Fruit fly (Drosophila melanogaster) whole organism, adult: ENCODE measurements around the gene CG6163.
A peak's percentile ranks its signal among the peaks of the same experiment; 100 is the strongest.

Experiments used
- CG11617 ChIP-seq: fragments of 200-800 bp; sonication (Bioruptor generic); optimal IDR thresholded peaks from 2 replicates; lab custom pipeline; 2017; ENCODE audit warnings: mild to moderate bottlenecking, missing biosample characterization, missing genetic modification reagents, missing genetic modification characterization
- CG12768 ChIP-seq: fragments of 200-800 bp; sonication (Bioruptor generic); optimal IDR thresholded peaks from 2 replicates; lab custom pipeline; 2017; ENCODE audit warnings: missing biosample characterization, missing genetic modification characterization, mild to moderate bottlenecking, moderate library complexity, missing genetic modification reagents
- CG14711 ChIP-seq: fragments of 200-800 bp; sonication (Bioruptor generic); optimal IDR thresholded peaks from 2 replicates; lab custom pipeline; 2018; ENCODE audit warnings: missing biosample characterization, mild to moderate bottlenecking, missing genetic modification characterization, moderate library complexity
- CG1620 ChIP-seq: fragments of 200-800 bp; sonication (Bioruptor generic); optimal IDR thresholded peaks from 2 replicates; lab custom pipeline; 2016; ENCODE audit warnings: missing biosample characterization, missing genetic modification characterization
- CG33017 ChIP-seq: fragments of 200-800 bp; sonication (Bioruptor generic); optimal IDR thresholded peaks from 2 replicates; lab custom pipeline; 2018; ENCODE audit warnings: missing biosample characterization, mild to moderate bottlenecking, missing genetic modification characterization, moderate library complexity
- CG5204 ChIP-seq: fragments of 200-800 bp; sonication (Bioruptor generic); optimal IDR thresholded peaks from 2 replicates; lab custom pipeline; 2016; ENCODE audit warnings: missing biosample characterization, missing genetic modification characterization
- CG7045 ChIP-seq: fragments of 200-800 bp; sonication (Bioruptor generic); optimal IDR thresholded peaks from 2 replicates; lab custom pipeline; 2017; ENCODE audit warnings: missing biosample characterization, mild to moderate bottlenecking, missing genetic modification characterization
- CG7101 ChIP-seq: fragments of 200-800 bp; sonication (Bioruptor generic); optimal IDR thresholded peaks from 2 replicates; lab custom pipeline; 2018; ENCODE audit warnings: missing biosample characterization, mild to moderate bottlenecking, missing genetic modification characterization, moderate library complexity
- Clk ChIP-seq: fragments of 200-800 bp; sonication (Bioruptor generic); optimal IDR thresholded peaks from 2 replicates; lab custom pipeline; 2017; ENCODE audit warnings: missing biosample characterization, missing genetic modification characterization
- Crg-1 ChIP-seq: fragments of 200-800 bp; sonication (Bioruptor generic); optimal IDR thresholded peaks from 2 replicates; lab custom pipeline; 2016; ENCODE audit warnings: missing biosample characterization, missing genetic modification characterization
- Hr96 ChIP-seq: fragments of 200-800 bp; sonication (Bioruptor generic); optimal IDR thresholded peaks from 2 replicates; lab custom pipeline; 2016; ENCODE audit warnings: missing biosample characterization, missing genetic modification characterization
- Mnt ChIP-seq: fragments of 200-800 bp; sonication (Bioruptor generic); optimal IDR thresholded peaks from 2 replicates; lab custom pipeline; 2016; ENCODE audit warnings: missing biosample characterization, mild to moderate bottlenecking, missing genetic modification characterization
- bab1 ChIP-seq: fragments of 200-800 bp; sonication (Bioruptor generic); optimal IDR thresholded peaks from 3 replicates; lab custom pipeline; 2019; ENCODE audit warnings: missing biosample characterization, mild to moderate bottlenecking, missing genetic modification characterization, moderate library complexity
- cic ChIP-seq: fragments of 200-800 bp; sonication (Bioruptor generic); optimal IDR thresholded peaks from 2 replicates; lab custom pipeline; 2017; ENCODE audit warnings: missing biosample characterization, mild to moderate bottlenecking, missing genetic modification characterization, moderate library complexity
- cnc ChIP-seq, 2 experiments: fragments of >200 bp; optimal IDR thresholded peaks; 2 replicates each; lab custom pipeline; 2017
- kay ChIP-seq: fragments of 200-800 bp; sonication (Bioruptor generic); peaks from one replicate; lab custom pipeline; 2016; ENCODE audit warnings: missing biosample characterization, missing genetic modification characterization, borderline replicate concordance
- ovo ChIP-seq: fragments of 200-800 bp; sonication (Bioruptor generic); optimal IDR thresholded peaks from 2 replicates; lab custom pipeline; 2016; ENCODE audit warnings: missing biosample characterization, missing genetic modification characterization
- pad ChIP-seq: fragments of 200-800 bp; sonication (Bioruptor generic); optimal IDR thresholded peaks from 3 replicates; lab custom pipeline; 2017; ENCODE audit warnings: missing biosample characterization, missing genetic modification characterization, mild to moderate bottlenecking, moderate library complexity, missing genetic modification reagents
- tj ChIP-seq: fragments of 200-800 bp; sonication (Bioruptor generic); optimal IDR thresholded peaks from 3 replicates; lab custom pipeline; 2017; ENCODE audit warnings: missing biosample characterization, mild to moderate bottlenecking, missing genetic modification characterization, moderate library complexity
- toe ChIP-seq: fragments of 200-800 bp; sonication (Bioruptor generic); optimal IDR thresholded peaks from 2 replicates; lab custom pipeline; 2016; ENCODE audit warnings: missing biosample characterization, missing genetic modification characterization

Gene CG6163

dm6 chr3L:11371342-11371741 lies 6.7 kb upstream of the CG6163 start:
- no peak for TF ChIP-seq CG12768 (GFP tag; lab: Kevin White, UChicago)
- TF ChIP-seq bab1, result no peak
- TF ChIP-seq CG33017 (tag; lab: Kevin White, UChicago), result no peak
- no peak for TF ChIP-seq pad (GFP tag; lab: Kevin White, UChicago)
- TF ChIP-seq CG1620 (GFP tag; lab: Kevin White, UChicago), result no peak
- TF ChIP-seq CG7101, result no peak
- TF ChIP-seq kay, result no peak

- no peak for TF ChIP-seq CG14711 (tag; lab: Kevin White, UChicago)
- no peak for TF ChIP-seq ovo (GFP tag; lab: Kevin White, UChicago)
- TF ChIP-seq kay, result no peak
- TF ChIP-seq CG5204 (GFP tag; lab: Kevin White, UChicago), result no peak
- no peak for TF ChIP-seq toe (GFP tag; lab: Kevin White, UChicago)
- no peak for TF ChIP-seq bab1
- TF ChIP-seq tj (GFP tag; lab: Kevin White, UChicago), result no peak
- TF ChIP-seq CG7101, result no peak
- no peak for TF ChIP-seq cnc (optimal IDR thresholded peaks at IDR 0.05; lab: Kevin White, UChicago)
- no peak for TF ChIP-seq Hr96 (GFP tag; lab: Kevin White, UChicago)
- TF ChIP-seq CG33017 (tag; lab: Kevin White, UChicago), result no peak
- no peak for TF ChIP-seq CG12768 (GFP tag; lab: Kevin White, UChicago)
- no peak for TF ChIP-seq CG11617 (GFP tag; lab: Kevin White, UChicago)
- TF ChIP-seq pad (GFP tag; lab: Kevin White, UChicago), result no peak
- no peak for TF ChIP-seq CG7045 (GFP tag; lab: Kevin White, UChicago)
- TF ChIP-seq cic (GFP tag; lab: Kevin White, UChicago), result no peak
- TF ChIP-seq Mnt (GFP tag; lab: Kevin White, UChicago), result no peak
- TF ChIP-seq CG1620 (GFP tag; lab: Kevin White, UChicago), result no peak
Measured at dm6 chr3L:11369778-11370684, 5.3 kb upstream of the CG6163 start.

dm6 chr3L:11368319-11369299 lies 3.9 kb upstream of the CG6163 start:
- no peak for TF ChIP-seq ovo (GFP tag; lab: Kevin White, UChicago)
- no peak for TF ChIP-seq CG7045 (GFP tag; lab: Kevin White, UChicago)
- no peak for TF ChIP-seq CG33017 (tag; lab: Kevin White, UChicago)
- TF ChIP-seq CG11617 (GFP tag; lab: Kevin White, UChicago), result no peak
- no peak for TF ChIP-seq CG5204 (GFP tag; lab: Kevin White, UChicago)
- TF ChIP-seq toe (GFP tag; lab: Kevin White, UChicago), result no peak

- TF ChIP-seq Clk (no peak), CG14711 (tag; lab: Kevin White, UChicago) (no peak), ovo (GFP tag; lab: Kevin White, UChicago) (no peak), CG7045 (GFP tag; lab: Kevin White, UChicago) (no peak), toe (GFP tag; lab: Kevin White, UChicago) (no peak), CG5204 (GFP tag; lab: Kevin White, UChicago) (no peak), cnc (optimal IDR thresholded peaks at IDR 0.05; lab: Kevin White, UChicago) (no peak), CG12768 (GFP tag; lab: Kevin White, UChicago) (no peak), CG11617 (GFP tag; lab: Kevin White, UChicago) (no peak), Mnt (GFP tag; lab: Kevin White, UChicago) (no peak)
Measured at dm6 chr3L:11367797-11368196, 3.1 kb upstream of the CG6163 start.

- TF ChIP-seq Hr96 (GFP tag; lab: Kevin White, UChicago) (peak; percentile 14), kay (no peak), tj (GFP tag; lab: Kevin White, UChicago) (peak; percentile 33), CG7101 (no peak), CG11617 (GFP tag; lab: Kevin White, UChicago) (no peak), CG7045 (GFP tag; lab: Kevin White, UChicago) (peak; percentile 0), pad (GFP tag; lab: Kevin White, UChicago) (peak; percentile 6), ovo (GFP tag; lab: Kevin White, UChicago) (no peak), toe (GFP tag; lab: Kevin White, UChicago) (no peak), CG14711 (tag; lab: Kevin White, UChicago) (no peak), bab1 (no peak), CG1620 (GFP tag; lab: Kevin White, UChicago) (no peak), Mnt (GFP tag; lab: Kevin White, UChicago) (no peak), Crg-1 (GFP tag; lab: Kevin White, UChicago) (no peak), Clk (no peak), cic (GFP tag; lab: Kevin White, UChicago) (no peak), cnc (optimal IDR thresholded peaks at IDR 0.05; lab: Kevin White, UChicago) (no peak), CG5204 (GFP tag; lab: Kevin White, UChicago) (no peak), CG12768 (GFP tag; lab: Kevin White, UChicago) (peak; percentile 63), CG33017 (tag; lab: Kevin White, UChicago) (no peak)
Measured at dm6 chr3L:11366422-11366821, 1.7 kb upstream of the CG6163 start.
